Worm (Caenorhabditis elegans) whole organism, young adult: Measurements from ENCODE around the gene D2096.13.

ENCODE experiments used
- Y79H2A.3 ChIP-seq: fragments of 200-800 bp; sonication (Bioruptor generic); conservative IDR thresholded peaks from 2 replicates; pipeline ENCODE4 v1.3.6; 2022; ENCODE audit warnings: missing genetic modification reagents, missing genetic modification characterization, missing compliant biosample characterization
- ama-1 ChIP-seq, 3 experiments: fragments of 150-350 bp in 1 of 3; sonication (generic microtip) in 2 of 3; optimal IDR thresholded peaks; 2 replicates each; lab custom pipeline; 2014 to 2018; ENCODE audit warnings: missing biosample characterization in 2 of 3, missing genetic modification characterization in 2 of 3, missing genetic modification reagents in 2 of 3

DNA sequence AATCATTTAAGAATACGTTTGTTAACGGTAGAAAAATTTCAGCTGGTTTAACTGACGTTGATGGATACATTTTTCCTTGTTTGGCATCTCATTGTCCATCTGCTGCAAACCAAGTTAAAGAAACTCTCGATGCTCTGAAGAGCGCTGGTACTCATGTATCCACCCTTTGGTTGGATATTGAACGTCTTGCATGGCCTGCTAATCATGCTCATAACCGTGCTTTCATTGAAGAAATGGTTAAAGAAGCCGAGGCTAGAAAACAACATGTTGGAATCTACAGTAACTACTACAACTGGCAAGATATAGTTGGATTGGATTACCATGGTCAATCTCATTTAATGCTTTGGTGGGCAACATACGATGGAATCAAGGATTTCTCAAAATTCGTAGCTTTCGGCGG is 25.4 kb downstream of the D2096.13 start:
- no peak for TF ChIP-seq Y79H2A.3
- no peak for TF ChIP-seq ama-1 (optimal IDR thresholded peaks at IDR 0.05; lab: Kevin White, UChicago)
- TF ChIP-seq ama-1 (GFP tag; optimal IDR thresholded peaks at IDR 0.05; lab: Kevin White, UChicago): no peak
